Worm (Caenorhabditis elegans): ENCODE data around the gene rei-1.
A peak's percentile ranks its signal among the peaks of the same experiment; 100 is the strongest.

Gene rei-1

ce11 chrIII:4094681-4095080, 3.3 kb downstream of the rei-1 start, which contains the start of gene rnr-2 (continued):
- TF ChIP-seq sup-37 (GFP tag; optimal IDR thresholded peaks at IDR 0.05) (no peak), grh-1 (GFP tag; IDR thresholded peaks at IDR 0.05) (no peak), sptf-1 (tag; optimal IDR thresholded peaks at IDR 0.05) (no peak), zag-1 (tag; optimal IDR thresholded peaks at IDR 0.05) (no peak), unc-98 (GFP tag; IDR thresholded peaks at IDR 0.05) (no peak)

ce11 chrIII:4092962-4093361, 5.0 kb downstream of the rei-1 start:
- no peak for TF ChIP-seq lin-13 (GFP tag; optimal IDR thresholded peaks at IDR 0.05)
- TF ChIP-seq jun-1 (tag; optimal IDR thresholded peaks at IDR 0.05) = no peak
- no peak for TF ChIP-seq skn-1 (tag; optimal IDR thresholded peaks at IDR 0.05)
- no peak for TF ChIP-seq lin-39 (tag; optimal IDR thresholded peaks at IDR 0.05)
- 0 out of 2 replicates have a peak, but pooled peaks have one; percentile 17 for TF ChIP-seq grh-1 (GFP tag; IDR thresholded peaks at IDR 0.05)
- TF ChIP-seq ztf-11 (tag; optimal IDR thresholded peaks at IDR 0.05) = peak in 1 of 2 experiments; percentile 3
- no peak for TF ChIP-seq sup-37 (GFP tag; optimal IDR thresholded peaks at IDR 0.05)
- no peak for TF ChIP-seq unc-86 (tag; optimal IDR thresholded peaks at IDR 0.05)
- TF ChIP-seq dsc-1 (tag; optimal IDR thresholded peaks at IDR 0.05) = no peak

- TF ChIP-seq egl-13 (tag; optimal IDR thresholded peaks at IDR 0.05) (no peak), ceh-82 (tag; optimal IDR thresholded peaks at IDR 0.05) (no peak), swsn-7 (tag; optimal IDR thresholded peaks at IDR 0.05) (no peak), egl-27 (tag; optimal IDR thresholded peaks at IDR 0.05) (no peak), nhr-85 (tag) (no peak), mab-9 (GFP tag; IDR thresholded peaks at IDR 0.05) (no peak), nhr-84 (tag; optimal IDR thresholded peaks at IDR 0.05) (no peak), F16B12.6 (tag; optimal IDR thresholded peaks at IDR 0.05) (no peak), ztf-11 (tag; optimal IDR thresholded peaks at IDR 0.05) (no peak), C16A3.4 (tag; optimal IDR thresholded peaks at IDR 0.05) (no peak), efl-3 (GFP tag; optimal IDR thresholded peaks at IDR 0.05) (no peak), nhr-19 (GFP tag; conservative IDR thresholded peaks at IDR 0.05) (no peak)
Observed at ce11 chrIII:4092020-4092419, 6.0 kb downstream of the rei-1 start, which contains the start of gene C03C10.5. Gene C03C10.5, minus strand, starts transcription at chrIII:4092120.

- TF ChIP-seq skn-1 (tag; optimal IDR thresholded peaks at IDR 0.05) = no peak
- no peak for TF ChIP-seq ztf-4 (tag; optimal IDR thresholded peaks at IDR 0.05)
- TF ChIP-seq isw-1 (GFP tag; IDR thresholded peaks at IDR 0.05) = no peak
- TF ChIP-seq C34B4.2 (tag; optimal IDR thresholded peaks at IDR 0.05) = no peak
- TF ChIP-seq blmp-1 (tag; optimal IDR thresholded peaks at IDR 0.05) = no peak
- TF ChIP-seq ces-1 (GFP tag; optimal IDR thresholded peaks at IDR 0.05) = no peak
- no peak for TF ChIP-seq unc-86 (tag; optimal IDR thresholded peaks at IDR 0.05)
- no peak for TF ChIP-seq lin-39 (tag; optimal IDR thresholded peaks at IDR 0.05)
- TF ChIP-seq nhr-20 (tag; optimal IDR thresholded peaks at IDR 0.05) = no peak
- no peak for TF ChIP-seq egl-13 (tag; optimal IDR thresholded peaks at IDR 0.05)
- no peak for TF ChIP-seq snu-23 (GFP tag; optimal IDR thresholded peaks at IDR 0.05)
- TF ChIP-seq ama-1 (optimal IDR thresholded peaks at IDR 0.05) = no peak
- no peak for TF ChIP-seq jun-1 (tag; optimal IDR thresholded peaks at IDR 0.05)
- no peak for TF ChIP-seq zip-4 (GFP tag; optimal IDR thresholded peaks at IDR 0.05)
- TF ChIP-seq F16B12.6 (tag; optimal IDR thresholded peaks at IDR 0.05) = no peak
- no peak for TF ChIP-seq grh-1 (GFP tag; IDR thresholded peaks at IDR 0.05)
- no peak for TF ChIP-seq dsc-1 (tag; optimal IDR thresholded peaks at IDR 0.05)
- TF ChIP-seq sptf-1 (tag; optimal IDR thresholded peaks at IDR 0.05) = no peak
Observed at ce11 chrIII:4090773-4091172, 7.2 kb downstream of the rei-1 start, which contains the start of gene C03C10.2. Gene C03C10.2, plus strand, starts transcription at chrIII:4091073.

ce11 chrIII:4088338-4088918, 9.6 kb downstream of the rei-1 start:
- TF ChIP-seq nhr-20 (tag; optimal IDR thresholded peaks at IDR 0.05) = no peak
- TF ChIP-seq rnt-1 (tag; optimal IDR thresholded peaks at IDR 0.05) = no peak
- TF ChIP-seq snu-23 (GFP tag; optimal IDR thresholded peaks at IDR 0.05) = peak; percentile 1
- no peak for TF ChIP-seq ets-5 (GFP tag; IDR thresholded peaks at IDR 0.05)
- TF ChIP-seq nhr-12 (tag; optimal IDR thresholded peaks at IDR 0.05) = no peak
- TF ChIP-seq nhr-19 (GFP tag; conservative IDR thresholded peaks at IDR 0.05) = no peak
- TF ChIP-seq lin-39 (tag; optimal IDR thresholded peaks at IDR 0.05) = no peak
- no peak for TF ChIP-seq nhr-85 (tag)
- TF ChIP-seq unc-30 (tag; optimal IDR thresholded peaks at IDR 0.05) = no peak
- peak in 1 of 2 experiments; percentile 46 for TF ChIP-seq lin-35 (GFP tag; optimal IDR thresholded peaks at IDR 0.05)
- TF ChIP-seq ceh-63 (GFP tag; optimal IDR thresholded peaks at IDR 0.05) = no peak
- TF ChIP-seq dpl-1 (GFP tag; optimal IDR thresholded peaks at IDR 0.05) = peak in 1 of 3 experiments; percentile 39
- TF ChIP-seq ceh-82 (tag; optimal IDR thresholded peaks at IDR 0.05) = peak in 1 of 3 experiments; percentile 26
- TF ChIP-seq lin-14 (GFP tag; optimal IDR thresholded peaks at IDR 0.05) = peak; percentile 69
- no peak for TF ChIP-seq nhr-11 (tag; optimal IDR thresholded peaks at IDR 0.05)
- TF ChIP-seq fkh-10 (GFP tag; optimal IDR thresholded peaks at IDR 0.05) = no peak
- TF ChIP-seq swsn-7 (tag; optimal IDR thresholded peaks at IDR 0.05) = peak; percentile 10
- TF ChIP-seq zip-4 (GFP tag; optimal IDR thresholded peaks at IDR 0.05) = no peak
- TF ChIP-seq aly-2 (tag; optimal IDR thresholded peaks at IDR 0.05) = no peak
- peak; percentile 50 for TF ChIP-seq elt-2 (tag; optimal IDR thresholded peaks at IDR 0.05)
